Fruit fly (Drosophila melanogaster) Kc167 (cell line): ENCODE data around the gene betaTub85D.

ENCODE experiments used
- Myc ChIP-seq: fragments of >200 bp; optimal IDR thresholded peaks from 2 replicates; lab custom pipeline; 2017; ENCODE audit warnings: missing external identifiers
- Sin3A ChIP-seq: fragments of >200 bp; optimal IDR thresholded peaks from 2 replicates; lab custom pipeline; 2018; ENCODE audit warnings: missing external identifiers
- h ChIP-seq: fragments of >200 bp; optimal IDR thresholded peaks from 3 replicates; lab custom pipeline; 2018; ENCODE audit warnings: missing external identifiers
- insv ChIP-seq: fragments of >200 bp; optimal IDR thresholded peaks from 3 replicates; lab custom pipeline; 2018; ENCODE audit warnings: missing external identifiers
- psq ChIP-seq: fragments of >200 bp; optimal IDR thresholded peaks from 2 replicates; lab custom pipeline; 2017; ENCODE audit warnings: missing external identifiers

DNA sequence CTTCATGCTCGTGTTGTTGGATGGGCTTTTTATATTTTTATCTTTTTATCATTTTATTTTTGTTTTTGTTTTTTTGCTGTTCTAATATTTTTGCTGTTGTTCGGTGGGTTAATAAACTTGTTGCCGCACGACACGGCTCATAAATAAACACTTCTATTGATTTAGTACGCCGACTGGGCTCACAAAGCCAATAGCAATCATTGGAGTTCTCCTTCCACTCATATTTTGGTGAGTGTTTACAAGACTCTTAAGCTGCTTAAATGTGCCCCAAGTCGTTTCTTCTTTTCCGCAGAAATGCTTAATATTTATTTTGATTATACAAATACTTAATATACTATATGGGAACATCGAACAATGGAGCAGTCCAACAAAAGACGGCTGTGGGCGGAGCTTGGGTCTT is 19.9 kb downstream of the betaTub85D start:
- TF ChIP-seq psq (lab: Kevin White, UChicago) (no peak), insv (no peak), Sin3A (lab: Kevin White, UChicago) (no peak), h (lab: Kevin White, UChicago) (no peak), Myc (lab: Kevin White, UChicago) (no peak)
